Worm (Caenorhabditis elegans) whole organism, L1 larva: ENCODE measurements around the gene lgc-54.

Experiments
- C16A3.4 ChIP-seq: fragments of 150-350 bp; optimal IDR thresholded peaks from 2 replicates; lab custom pipeline; 2014; ENCODE audit warnings: missing biosample characterization, missing genetic modification characterization
- ceh-82 ChIP-seq, 3 experiments: fragments of 150-350 bp in 1 of 3; sonication (generic microtip) in 2 of 3; optimal IDR thresholded peaks; 2 replicates each; lab custom pipeline; 2014 to 2017; ENCODE audit warnings: missing biosample characterization in 3 of 3, missing genetic modification characterization in 3 of 3
- efl-1 ChIP-seq, 4 experiments: fragments of 150-350 bp; optimal IDR thresholded peaks in 3 of 4; peaks in 1 of 4; 1 replicate in 1 of 4; 2 replicates in 3 of 4; lab custom pipeline; 2014; ENCODE audit warnings: missing biosample characterization in 2 of 4, missing genetic modification characterization in 2 of 4, missing genetic modification reagents in 2 of 4
- lir-3 ChIP-seq: sonication (generic microtip); optimal IDR thresholded peaks from 2 replicates; lab custom pipeline; 2016; ENCODE audit warnings: mild to moderate bottlenecking, missing genetic modification characterization, moderate library complexity, missing compliant biosample characterization; ENCODE audit not compliant: poor library complexity
- mdl-1 ChIP-seq, 2 experiments: fragments of 150-350 bp; optimal IDR thresholded peaks; 2 replicates each; lab custom pipeline; 2014 to 2017; ENCODE audit warnings: missing biosample characterization in 2 of 2, missing genetic modification characterization in 2 of 2, inconsistent platforms in 1 of 2
- nhr-237 ChIP-seq: fragments of 150-350 bp; optimal IDR thresholded peaks from 2 replicates; lab custom pipeline; 2014; ENCODE audit warnings: missing biosample characterization, missing genetic modification characterization
- nhr-77 ChIP-seq: fragments of 150-350 bp; optimal IDR thresholded peaks from 2 replicates; lab custom pipeline; 2014; ENCODE audit warnings: missing biosample characterization, missing genetic modification characterization
- pqm-1 ChIP-seq: sonication (generic microtip); optimal IDR thresholded peaks from 3 replicates; lab custom pipeline; 2017; ENCODE audit warnings: missing biosample characterization, missing genetic modification characterization
- skn-1 ChIP-seq: fragments of 150-350 bp; optimal IDR thresholded peaks from 2 replicates; lab custom pipeline; 2014; ENCODE audit warnings: missing biosample characterization, missing genetic modification characterization
- snu-23 ChIP-seq: sonication (generic microtip); optimal IDR thresholded peaks from 2 replicates; lab custom pipeline; 2016; ENCODE audit warnings: missing genetic modification characterization, missing compliant biosample characterization
- unc-130 ChIP-seq: fragments of 150-350 bp; optimal IDR thresholded peaks from 2 replicates; lab custom pipeline; 2017; ENCODE audit warnings: missing biosample characterization, missing genetic modification characterization, inconsistent platforms
- unc-86 ChIP-seq: sonication (generic microtip); optimal IDR thresholded peaks from 2 replicates; lab custom pipeline; 2016; ENCODE audit warnings: missing genetic modification characterization, missing compliant biosample characterization

DNA sequence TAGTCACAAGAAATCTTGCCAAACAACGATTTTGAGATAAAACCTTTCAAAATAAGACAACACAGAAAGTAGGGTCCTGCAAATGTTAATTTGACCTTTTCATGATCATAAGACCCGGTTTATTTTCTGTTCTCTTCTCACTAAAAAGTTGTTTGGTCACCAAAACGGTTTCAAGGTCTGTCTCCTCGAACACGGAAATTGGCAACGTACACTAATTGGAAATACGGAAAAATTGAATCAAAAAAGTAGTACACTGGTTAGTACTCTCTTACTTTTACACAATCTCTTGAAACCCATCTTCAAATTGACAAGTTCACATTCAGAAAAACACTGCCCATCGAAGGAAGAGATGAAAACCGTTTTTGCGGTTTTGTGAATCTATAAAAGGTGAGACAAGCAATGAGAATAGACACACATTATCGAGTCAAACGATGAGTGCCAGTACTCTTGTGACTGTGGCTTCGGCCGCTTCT lies 15.6 kb downstream of the lgc-54 start, which contains the start of gene col-142:
- no peak for TF ChIP-seq skn-1 (tag; lab: Kevin White, UChicago)
- TF ChIP-seq nhr-77 (tag; lab: Kevin White, UChicago), result no peak
- TF ChIP-seq unc-86, result no peak
- TF ChIP-seq nhr-237, result no peak
- no peak for TF ChIP-seq mdl-1 (tag; optimal IDR thresholded peaks at IDR 0.05; lab: Kevin White, UChicago)
- no peak for TF ChIP-seq lir-3
- TF ChIP-seq unc-130 (tag; lab: Kevin White, UChicago), result no peak
- no peak for TF ChIP-seq efl-1 (optimal IDR thresholded peaks at IDR 0.05; lab: Kevin White, UChicago)
- TF ChIP-seq efl-1 (GFP tag; optimal IDR thresholded peaks at IDR 0.05 in 1 of 2; lab: Kevin White, UChicago), result no peak
- no peak for TF ChIP-seq snu-23 (GFP tag; lab: Kevin White, UChicago)
- no peak for TF ChIP-seq pqm-1 (tag; lab: Kevin White, UChicago)
- TF ChIP-seq C16A3.4 (tag; lab: Kevin White, UChicago), result no peak
- TF ChIP-seq ceh-82 (tag; optimal IDR thresholded peaks at IDR 0.05; lab: Kevin White, UChicago), result no peak
